Fruit fly (Drosophila melanogaster) Kc167 (cell line): ENCODE results near the gene CG14877.

Source experiments
- Sin3A ChIP-seq: fragments of >200 bp; optimal IDR thresholded peaks from 2 replicates; lab custom pipeline; 2018; ENCODE audit warnings: missing external identifiers
- insv ChIP-seq: fragments of >200 bp; optimal IDR thresholded peaks from 3 replicates; lab custom pipeline; 2018; ENCODE audit warnings: missing external identifiers
- psq ChIP-seq: fragments of >200 bp; optimal IDR thresholded peaks from 2 replicates; lab custom pipeline; 2017; ENCODE audit warnings: missing external identifiers
- ttk ChIP-seq: sonication (Bioruptor generic); optimal IDR thresholded peaks from 2 replicates; lab custom pipeline; 2017; ENCODE audit warnings: missing external identifiers

DNA sequence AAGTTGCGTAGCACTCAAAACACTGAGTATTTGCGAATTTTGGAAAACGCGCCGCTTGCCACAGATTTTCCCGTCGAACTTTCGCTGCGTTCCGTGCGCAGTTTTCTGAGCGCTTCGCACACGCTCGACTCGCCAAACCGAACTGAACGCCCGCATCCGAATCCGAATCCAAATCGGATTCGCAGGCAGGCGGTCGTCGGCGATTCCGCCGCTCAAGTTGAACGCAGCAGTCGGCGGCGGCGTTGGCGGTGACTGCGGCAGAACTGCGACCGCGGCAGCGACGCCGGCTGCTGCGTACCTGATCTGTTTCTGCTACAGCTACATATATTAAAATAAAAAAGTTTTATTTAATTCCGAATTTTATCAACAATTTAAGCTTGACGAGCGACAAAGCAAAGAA, 20.3 kb downstream of the CG14877 start, which contains the start of gene CG31183:
- no peak for TF ChIP-seq Sin3A
- no peak for TF ChIP-seq ttk (lab: Kevin White, UChicago)
- no peak for TF ChIP-seq insv
- no peak for TF ChIP-seq psq
